Worm (Caenorhabditis elegans) whole organism, L4 larva: ENCODE measurements around the gene F19B2.5.

ENCODE experiments used
- D1046.2 ChIP-seq: fragments of 200-800 bp; sonication (Bioruptor generic); IDR thresholded peaks from 2 replicates; pipeline ENCODE4 v1.3.6; 2022; ENCODE audit warnings: missing genetic modification characterization, missing compliant biosample characterization
- F26F4.8 ChIP-seq: fragments of 200-800 bp; sonication (Bioruptor generic); conservative IDR thresholded peaks from 2 replicates; pipeline ENCODE4 v1.3.6; 2022; ENCODE audit warnings: missing genetic modification characterization, missing compliant biosample characterization
- F44E2.7 ChIP-seq: fragments of 200-800 bp; sonication (Bioruptor generic); IDR thresholded peaks from 2 replicates; pipeline ENCODE4 v2.1.2; 2022; ENCODE audit warnings: missing genetic modification characterization, missing compliant biosample characterization
- aha-1 ChIP-seq: fragments of 150-350 bp; peaks from one replicate; lab custom pipeline; 2014; ENCODE audit warnings: missing biosample characterization, missing genetic modification characterization
- aly-2 ChIP-seq: sonication (generic microtip); optimal IDR thresholded peaks from 2 replicates; lab custom pipeline; 2018; ENCODE audit warnings: missing biosample characterization, missing genetic modification characterization
- arid-1 ChIP-seq: fragments of 200-800 bp; sonication (Bioruptor generic); conservative IDR thresholded peaks from 2 replicates; pipeline ENCODE4 v1.3.6; 2022; ENCODE audit warnings: missing genetic modification reagents, missing genetic modification characterization, missing compliant biosample characterization
- ceh-28 ChIP-seq: fragments of 150-350 bp; optimal IDR thresholded peaks from 2 replicates; lab custom pipeline; 2014; ENCODE audit warnings: missing biosample characterization, missing genetic modification reagents, missing genetic modification characterization
- daf-16 ChIP-seq, 3 experiments: sonication (generic microtip); optimal IDR thresholded peaks; 2 replicates each; lab custom pipeline; 2016 to 2017; ENCODE audit warnings: missing genetic modification characterization in 3 of 3, missing genetic modification reagents in 3 of 3, mild to moderate bottlenecking in 2 of 3, missing compliant biosample characterization in 2 of 3, missing biosample characterization in 1 of 3, moderate library complexity in 1 of 3
- daf-8 ChIP-seq: fragments of 200-800 bp; sonication (Bioruptor generic); IDR thresholded peaks from 2 replicates; pipeline ENCODE4 v1.3.6; 2022; ENCODE audit warnings: missing genetic modification characterization, missing compliant biosample characterization
- dpl-1 ChIP-seq: fragments of 150-350 bp; optimal IDR thresholded peaks from 2 replicates; lab custom pipeline; 2014; ENCODE audit warnings: missing biosample characterization, missing genetic modification reagents, missing genetic modification characterization
- gei-8 ChIP-seq: fragments of 200-800 bp; sonication (Bioruptor generic); optimal IDR thresholded peaks from 2 replicates; lab custom pipeline; 2018; ENCODE audit warnings: mild to moderate bottlenecking, missing genetic modification characterization, missing compliant biosample characterization
- hif-1 ChIP-seq, 2 experiments: sonication (generic microtip); optimal IDR thresholded peaks; 2 replicates each; lab custom pipeline; 2016 to 2017; ENCODE audit warnings: missing compliant biosample characterization in 2 of 2, missing genetic modification characterization in 2 of 2, missing genetic modification reagents in 2 of 2, missing genotype in 2 of 2, mild to moderate bottlenecking in 1 of 2
- jun-1 ChIP-seq: fragments of 150-350 bp; optimal IDR thresholded peaks from 2 replicates; lab custom pipeline; 2014; ENCODE audit warnings: missing biosample characterization, missing genetic modification reagents, missing genetic modification characterization
- lsy-2 ChIP-seq, 2 experiments: fragments of 150-350 bp in 1 of 2; sonication (generic microtip) in 1 of 2; optimal IDR thresholded peaks; 2 replicates each; lab custom pipeline; 2014 to 2017; ENCODE audit warnings: missing biosample characterization in 2 of 2, missing genetic modification characterization in 2 of 2
- madf-9 ChIP-seq: fragments of 200-800 bp; sonication (Bioruptor generic); conservative IDR thresholded peaks from 2 replicates; pipeline ENCODE4 v1.3.6; 2022; ENCODE audit warnings: missing genetic modification reagents, missing genetic modification characterization, missing compliant biosample characterization
- mdt-29 ChIP-seq: fragments of 200-800 bp; sonication (Bioruptor generic); IDR thresholded peaks from 2 replicates; pipeline ENCODE4 v1.3.6; 2022; ENCODE audit warnings: missing genetic modification reagents, missing genetic modification characterization, missing compliant biosample characterization
- mxl-3 ChIP-seq: fragments of 200-800 bp; sonication (Bioruptor generic); optimal IDR thresholded peaks from 2 replicates; lab custom pipeline; 2018; ENCODE audit warnings: mild to moderate bottlenecking, missing genetic modification characterization, missing compliant biosample characterization
- nhr-10 ChIP-seq: fragments of 150-350 bp; optimal IDR thresholded peaks from 2 replicates; lab custom pipeline; 2014; ENCODE audit warnings: missing biosample characterization, missing genetic modification characterization
- nhr-237 ChIP-seq: sonication (generic microtip); optimal IDR thresholded peaks from 2 replicates; lab custom pipeline; 2017; ENCODE audit warnings: missing biosample characterization, missing genetic modification characterization
- nhr-28 ChIP-seq: fragments of 150-350 bp; optimal IDR thresholded peaks from 2 replicates; lab custom pipeline; 2014; ENCODE audit warnings: missing biosample characterization, missing genetic modification characterization
- nhr-76 ChIP-seq: fragments of 150-350 bp; optimal IDR thresholded peaks from 2 replicates; lab custom pipeline; 2014; ENCODE audit warnings: missing biosample characterization, missing genetic modification characterization
- nhr-77 ChIP-seq: fragments of 150-350 bp; optimal IDR thresholded peaks from 2 replicates; lab custom pipeline; 2014; ENCODE audit warnings: missing biosample characterization, missing genetic modification characterization
- rbr-2 ChIP-seq: sonication (generic microtip); optimal IDR thresholded peaks from 2 replicates; lab custom pipeline; 2016; ENCODE audit warnings: missing genotype, missing genetic modification characterization, missing compliant biosample characterization
- snpc-4 ChIP-seq: fragments of 150-350 bp; optimal IDR thresholded peaks from 2 replicates; lab custom pipeline; 2014; ENCODE audit warnings: missing biosample characterization, missing genetic modification characterization
- spr-1 ChIP-seq: sonication (generic microtip); optimal IDR thresholded peaks from 2 replicates; lab custom pipeline; 2016; ENCODE audit warnings: mild to moderate bottlenecking, missing genetic modification characterization, missing compliant biosample characterization
- tra-1 ChIP-seq: fragments of 200-800 bp; sonication (Bioruptor generic); IDR thresholded peaks from 2 replicates; pipeline ENCODE4 v1.3.6; 2022; ENCODE audit warnings: missing genetic modification reagents, missing genetic modification characterization, missing compliant biosample characterization
- unc-39 ChIP-seq: sonication (generic microtip); optimal IDR thresholded peaks from 2 replicates; lab custom pipeline; 2017; ENCODE audit warnings: missing biosample characterization, missing genetic modification characterization
- unc-62 ChIP-seq, 3 experiments: fragments of 150-350 bp in 1 of 3; sonication (generic microtip); optimal IDR thresholded peaks in 2 of 3; peaks in 1 of 3; 1 replicate in 1 of 3; 2 replicates in 2 of 3; lab custom pipeline; 2014 to 2017; ENCODE audit warnings: missing biosample characterization in 3 of 3, missing genetic modification characterization in 3 of 3, missing genetic modification reagents in 3 of 3, missing genotype in 1 of 3
- vab-7 ChIP-seq: fragments of 200-800 bp; sonication (Bioruptor generic); IDR thresholded peaks from 2 replicates; pipeline ENCODE4 v1.3.6; 2022; ENCODE audit warnings: missing genetic modification reagents, missing genetic modification characterization, missing compliant biosample characterization
- ztf-11 ChIP-seq: fragments of 150-350 bp; optimal IDR thresholded peaks from 2 replicates; lab custom pipeline; 2014; ENCODE audit warnings: missing biosample characterization, missing genetic modification characterization

F19B2.5 gene

DNA sequence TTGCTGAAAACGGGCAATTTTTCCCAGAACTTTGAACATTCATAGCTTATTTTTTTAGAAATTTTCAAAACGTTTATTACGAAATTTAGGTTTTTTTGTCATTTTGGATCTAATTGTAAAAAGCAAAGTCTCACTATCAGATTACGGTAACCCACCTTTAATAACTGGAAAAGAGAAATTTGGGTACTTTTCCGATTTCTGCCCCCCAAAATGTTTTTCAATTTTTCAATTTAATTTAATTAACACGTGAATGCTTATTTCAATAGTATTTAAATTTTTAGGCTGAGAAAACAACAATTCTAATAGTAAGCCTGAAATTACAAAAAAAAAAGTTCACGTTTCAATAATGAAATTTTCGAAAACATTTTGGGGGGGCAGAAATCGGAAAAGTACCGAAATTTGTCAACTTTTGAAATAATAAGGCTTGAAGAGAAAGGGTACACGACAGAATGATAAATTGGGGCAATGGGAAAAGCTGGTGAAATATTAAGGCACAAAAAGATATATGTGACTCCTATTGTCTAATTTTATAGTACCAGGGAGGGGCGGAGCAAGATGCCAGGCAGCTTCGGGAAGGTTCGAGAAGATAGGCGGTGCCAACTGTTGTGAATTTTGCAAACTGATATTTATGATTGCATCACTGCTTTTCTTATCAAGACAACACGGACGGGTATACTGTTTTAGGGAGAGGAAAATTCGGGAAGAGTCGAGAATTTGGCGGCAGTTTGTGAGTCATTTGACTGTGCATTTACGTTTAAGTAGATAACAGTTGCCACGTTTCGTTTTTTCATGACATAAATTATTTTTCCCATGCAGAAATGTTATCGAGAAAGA is at the start of gene F19B2.5 (continued):
- TF ChIP-seq nhr-237 (tag; lab: Kevin White, UChicago) (no peak), D1046.2 (GFP tag; lab: Robert Waterston, UW) (no peak), spr-1 (no peak), nhr-10 (tag; lab: Kevin White, UChicago) (no peak), ztf-11 (tag; lab: Kevin White, UChicago) (no peak), arid-1 (GFP tag; lab: Robert Waterston, UW) (no peak), hif-1 (tag; optimal IDR thresholded peaks at IDR 0.05; lab: Kevin White, UChicago) (peak; percentile 33 to 48), ceh-28 (tag; lab: Kevin White, UChicago) (no peak)

DNA sequence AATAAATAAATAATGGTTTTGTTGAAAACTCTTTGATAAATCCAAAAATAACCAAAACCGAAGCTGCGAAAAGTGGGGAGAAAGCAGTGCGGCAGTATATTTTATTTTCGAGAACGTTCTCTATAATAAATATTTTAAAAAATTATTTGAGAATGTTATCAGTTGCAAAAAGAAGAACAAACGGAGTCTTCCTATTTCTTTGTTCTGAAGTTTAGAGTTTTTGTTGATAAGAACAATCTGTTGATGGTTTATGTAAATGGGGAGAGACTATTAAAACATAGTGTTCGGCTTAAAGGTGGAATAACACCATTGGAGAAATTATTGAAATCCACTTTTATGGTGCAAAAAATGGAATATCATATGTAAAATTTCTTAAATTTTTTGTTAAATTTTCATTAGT is 49.1 kb upstream of the F19B2.5 start:
- TF ChIP-seq gei-8 (GFP tag; lab: Kevin White, UChicago) (no peak), daf-16 (GFP tag; optimal IDR thresholded peaks at IDR 0.05; lab: Kevin White, UChicago) (no peak), daf-16 (tag; optimal IDR thresholded peaks at IDR 0.05; lab: Kevin White, UChicago) (peak; percentile 79)

DNA sequence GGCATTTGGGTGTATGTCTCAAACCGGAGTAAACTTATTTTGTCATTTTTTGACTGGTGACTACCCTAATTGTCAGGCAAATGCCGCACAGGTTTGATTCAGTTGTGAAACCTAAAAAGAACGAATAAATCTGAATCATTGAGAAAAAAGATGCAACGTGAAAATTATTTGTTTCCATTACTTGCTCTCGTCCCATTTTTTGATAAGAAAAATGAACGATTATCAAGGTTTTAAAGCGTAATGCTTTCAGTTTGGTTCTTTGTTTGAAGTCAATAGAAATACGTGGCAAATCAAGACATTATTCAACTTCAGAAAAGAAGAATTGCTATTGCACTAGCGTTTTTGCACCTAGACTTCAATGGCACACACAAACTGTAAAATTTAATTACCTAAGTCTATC is 48.6 kb upstream of the F19B2.5 start, which contains the start of gene Y113G7B.12:
Y113G7B.12 (minus strand) TSS at position 101 of the 400 bp plus-strand sequence.
- TF ChIP-seq lsy-2 (tag; optimal IDR thresholded peaks at IDR 0.05; lab: Kevin White, UChicago): no peak
- TF ChIP-seq rbr-2: no peak
- peak; percentile 44 for TF ChIP-seq aha-1 (tag; lab: Kevin White, UChicago)
- no peak for TF ChIP-seq nhr-77
- no peak for TF ChIP-seq tra-1 (GFP tag; lab: Robert Waterston, UW)

DNA sequence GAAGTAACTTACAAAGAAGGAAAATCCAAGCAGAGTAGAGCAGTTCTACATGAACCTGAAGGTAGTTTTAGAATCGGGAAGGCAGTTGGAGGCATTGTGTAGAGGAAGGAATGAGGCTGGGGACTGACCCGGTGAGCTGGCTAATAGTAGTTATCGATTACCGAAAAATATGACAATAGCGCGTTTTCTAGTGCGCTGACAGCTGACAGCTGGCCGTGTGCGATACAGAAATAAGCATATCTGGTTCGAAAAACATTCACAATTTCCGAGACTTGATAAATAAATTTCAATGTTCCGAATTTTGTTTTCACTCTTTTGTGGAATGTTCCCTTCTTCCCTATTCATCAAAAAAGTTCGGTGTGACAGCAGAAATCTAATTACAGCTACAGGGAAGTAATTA is 42.1 kb upstream of the F19B2.5 start, which contains the start of the genes fbxb-59 and srbc-34:
fbxb-59 (minus strand) TSS at position 101 of the 400 bp plus-strand sequence.
srbc-34 (plus strand) TSS at position 233 of the 400 bp plus-strand sequence.
- TF ChIP-seq mdt-29 (GFP tag; lab: Robert Waterston, UW): no peak
- TF ChIP-seq D1046.2 (GFP tag; lab: Robert Waterston, UW): no peak
- TF ChIP-seq daf-8 (GFP tag; lab: Robert Waterston, UW): no peak
- TF ChIP-seq nhr-76 (tag; lab: Kevin White, UChicago): no peak
- no peak for TF ChIP-seq madf-9 (GFP tag; lab: Robert Waterston, UW)
- no peak for TF ChIP-seq jun-1
- no peak for TF ChIP-seq F26F4.8
- TF ChIP-seq unc-39 (tag; lab: Kevin White, UChicago): no peak
- TF ChIP-seq aly-2 (tag; lab: Kevin White, UChicago): no peak
- no peak for TF ChIP-seq vab-7 (GFP tag; lab: Robert Waterston, UW)
- TF ChIP-seq F44E2.7: no peak

DNA sequence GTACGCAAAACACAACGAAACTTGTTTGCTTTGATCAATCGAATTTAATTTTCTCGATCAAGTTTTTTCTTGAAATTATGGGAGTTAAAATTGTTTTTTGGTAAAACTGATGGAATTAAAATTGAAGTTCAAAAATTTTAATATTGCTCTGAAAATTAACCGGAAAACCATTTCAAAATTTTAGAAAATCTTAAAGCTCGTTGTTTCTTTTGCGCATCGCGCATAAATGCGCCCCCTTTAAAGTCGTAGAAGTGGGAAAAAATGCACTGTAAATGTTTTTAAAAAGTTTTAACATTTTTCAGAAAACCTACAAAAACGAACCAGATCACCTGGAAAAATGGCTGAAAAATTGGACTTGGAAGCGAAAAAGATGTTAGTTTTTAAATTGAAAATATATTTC is 39.1 kb upstream of the F19B2.5 start, which contains the start of gene fbxa-113:
fbxa-113 (plus strand) TSS at position 301 of the 400 bp plus-strand sequence.
- TF ChIP-seq snpc-4: no peak
- TF ChIP-seq, all 104 proteins: peak for 0

DNA sequence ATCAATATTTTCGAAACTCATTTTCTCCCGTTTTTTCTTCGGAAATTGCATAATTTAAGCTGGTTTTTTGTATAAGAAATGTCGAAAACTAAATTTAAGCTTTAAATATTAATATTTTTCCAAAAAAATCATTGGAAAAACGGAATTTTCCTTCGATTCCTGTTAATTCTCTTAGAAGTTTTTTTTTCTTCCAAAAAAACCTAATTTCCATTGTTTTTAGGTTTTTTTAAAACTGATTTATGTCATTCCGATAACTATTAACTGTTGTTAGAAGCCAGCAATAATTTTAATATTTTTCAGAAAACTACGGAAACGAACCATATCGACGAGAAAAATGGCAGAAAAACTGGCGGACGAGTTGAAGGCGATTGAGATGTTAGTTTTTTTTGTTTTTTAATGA is 37.4 kb upstream of the F19B2.5 start, which contains the start of gene fbxa-114:
fbxa-114 (plus strand) TSS at position 301 of the 400 bp plus-strand sequence.
- TF ChIP-seq aha-1 (tag; lab: Kevin White, UChicago) (peak; percentile 55), madf-9 (GFP tag; lab: Robert Waterston, UW) (no peak)

DNA sequence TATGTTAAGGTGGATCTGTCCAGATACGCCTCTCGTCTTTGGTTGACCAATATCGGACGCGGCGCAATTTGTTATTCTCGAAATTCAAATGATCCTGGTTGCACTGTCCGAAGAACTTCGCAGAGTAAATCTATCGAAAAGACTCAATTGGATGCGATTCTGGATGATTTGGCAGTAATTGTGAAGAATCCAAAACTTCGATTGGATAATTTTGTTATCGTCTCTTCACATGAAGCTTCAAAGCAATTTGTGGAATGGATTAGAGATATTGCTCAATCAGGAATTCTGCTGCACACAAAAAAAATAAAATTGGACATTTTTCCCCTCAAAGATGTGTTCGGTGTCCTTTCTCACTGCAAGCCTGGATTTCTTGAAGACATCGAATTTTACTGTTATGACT is 35.7 kb upstream of the F19B2.5 start:
- TF ChIP-seq nhr-28 (tag; lab: Kevin White, UChicago) (no peak), unc-62 (GFP tag; optimal IDR thresholded peaks at IDR 0.05 in 1 of 2; lab: Kevin White, UChicago) (peak in 1 of 2 experiments; percentile 93), unc-62 (tag; optimal IDR thresholded peaks at IDR 0.05; lab: Kevin White, UChicago) (no peak), mxl-3 (GFP tag; lab: Kevin White, UChicago) (no peak), dpl-1 (GFP tag; lab: Kevin White, UChicago) (no peak)
- TF ChIP-seq, all 104 proteins: peak for 1
